Worm (Caenorhabditis elegans) whole organism, L2 larva: Measurements from ENCODE around the gene T12B3.3.
"Not testable (repeated sequence)": the region's sequence is repeated elsewhere in the genome, so short reads cannot be mapped to it uniquely, and the experiment has no call there.

ENCODE experiments used
- R02D3.7 ChIP-seq: fragments of 150-350 bp; optimal IDR thresholded peaks from 2 replicates; lab custom pipeline; 2014; ENCODE audit warnings: missing biosample characterization, missing genetic modification characterization
- Y55F3AM.14 ChIP-seq: fragments of 200-800 bp; sonication (Bioruptor generic); optimal IDR thresholded peaks from 2 replicates; lab custom pipeline; 2018; ENCODE audit warnings: mild to moderate bottlenecking, missing genetic modification characterization, missing compliant biosample characterization
- dmd-4 ChIP-seq: sonication (generic microtip); optimal IDR thresholded peaks from 2 replicates; lab custom pipeline; 2017; ENCODE audit warnings: missing biosample characterization, missing genetic modification characterization
- egl-27 ChIP-seq: sonication (generic microtip); optimal IDR thresholded peaks from 3 replicates; lab custom pipeline; 2017; ENCODE audit warnings: missing biosample characterization, missing genetic modification reagents, missing genetic modification characterization
- lin-13 ChIP-seq: fragments of 150-350 bp; optimal IDR thresholded peaks from 2 replicates; lab custom pipeline; 2014; ENCODE audit warnings: missing biosample characterization, missing genetic modification reagents, missing genetic modification characterization
- lin-39 ChIP-seq: fragments of 150-350 bp; optimal IDR thresholded peaks from 2 replicates; lab custom pipeline; 2014; ENCODE audit warnings: missing biosample characterization, missing genetic modification reagents, missing genetic modification characterization
- mdl-1 ChIP-seq, 2 experiments: fragments of 150-350 bp in 1 of 2; sonication (generic microtip) in 1 of 2; optimal IDR thresholded peaks; 2 replicates each; lab custom pipeline; 2017; ENCODE audit warnings: missing biosample characterization in 2 of 2, missing genetic modification characterization in 2 of 2
- nhr-10 ChIP-seq: sonication (generic microtip); optimal IDR thresholded peaks from 2 replicates; lab custom pipeline; 2017; ENCODE audit warnings: missing biosample characterization, missing genetic modification characterization
- nhr-237 ChIP-seq: fragments of 150-350 bp; optimal IDR thresholded peaks from 2 replicates; lab custom pipeline; 2014; ENCODE audit warnings: missing biosample characterization, missing genetic modification characterization
- nhr-77 ChIP-seq: fragments of 150-350 bp; optimal IDR thresholded peaks from 2 replicates; lab custom pipeline; 2014; ENCODE audit warnings: missing biosample characterization, missing genetic modification characterization
- sma-3 ChIP-seq: sonication (generic microtip); optimal IDR thresholded peaks from 2 replicates; lab custom pipeline; 2016; ENCODE audit warnings: missing genetic modification reagents, missing genetic modification characterization, missing compliant biosample characterization
- unc-62 ChIP-seq: fragments of 150-350 bp; optimal IDR thresholded peaks from 2 replicates; lab custom pipeline; 2014; ENCODE audit warnings: missing biosample characterization, missing genetic modification reagents, missing genetic modification characterization

ce11 chrIV:7374847-7375246, at the start of gene T12B3.3:
- TF ChIP-seq nhr-10 (tag; lab: Kevin White, UChicago); lin-39 (tag; lab: Kevin White, UChicago); mdl-1 (tag; optimal IDR thresholded peaks at IDR 0.05; lab: Kevin White, UChicago); R02D3.7 (tag; lab: Kevin White, UChicago); Y55F3AM.14 (GFP tag; lab: Kevin White, UChicago); sma-3; unc-62 (GFP tag; lab: Kevin White, UChicago); nhr-237 (tag; lab: Kevin White, UChicago); dmd-4; egl-27 (tag; lab: Kevin White, UChicago); lin-13; nhr-77 (tag; lab: Kevin White, UChicago): not testable (repeated sequence)
